Worm (Caenorhabditis elegans): ENCODE data around the gene idpa-2.

idpa-2 gene

ce11 chrII:8751686-8752085 is 40.9 kb downstream of the idpa-2 start, which contains the start of gene atf-2:
Gene atf-2 (plus strand): TSS chrII:8751986.
- TF ChIP-seq dao-5 (tag; optimal IDR thresholded peaks at IDR 0.05) (no peak), W03F9.2 (tag; optimal IDR thresholded peaks at IDR 0.05) (no peak), him-1 (tag; optimal IDR thresholded peaks at IDR 0.05) (no peak)

- TF ChIP-seq dao-5 (tag; optimal IDR thresholded peaks at IDR 0.05) (no peak), W03F9.2 (tag; optimal IDR thresholded peaks at IDR 0.05) (no peak), him-1 (tag; optimal IDR thresholded peaks at IDR 0.05) (no peak)
Measured at ce11 chrII:8751042-8751441, 41.5 kb downstream of the idpa-2 start.

DNA sequence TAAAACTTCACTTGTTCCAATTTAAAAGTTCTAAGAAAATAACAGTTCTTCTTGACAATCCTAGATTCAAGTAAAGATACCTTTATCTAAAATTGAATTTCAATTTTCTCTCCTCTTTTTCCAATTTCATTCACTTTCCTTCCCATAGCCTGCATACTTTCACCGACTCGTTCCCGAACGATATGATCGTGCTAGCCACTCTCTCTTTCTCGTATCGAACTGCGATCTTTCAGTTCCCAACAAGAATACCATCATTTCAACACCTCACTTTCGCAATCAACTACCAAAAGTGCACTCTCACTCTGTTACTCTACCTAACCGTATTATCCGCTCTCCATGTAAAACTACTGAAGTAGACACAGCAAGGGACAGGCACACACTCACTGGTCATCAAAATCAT is 42.5 kb downstream of the idpa-2 start:
- TF ChIP-seq W03F9.2 (tag; optimal IDR thresholded peaks at IDR 0.05) (no peak), dao-5 (tag; optimal IDR thresholded peaks at IDR 0.05) (no peak), him-1 (tag; optimal IDR thresholded peaks at IDR 0.05) (no peak)

- TF ChIP-seq him-1 (tag; optimal IDR thresholded peaks at IDR 0.05) (no peak), W03F9.2 (tag; optimal IDR thresholded peaks at IDR 0.05) (no peak), dao-5 (tag; optimal IDR thresholded peaks at IDR 0.05) (no peak)
Measured at ce11 chrII:8749084-8749483, 43.5 kb downstream of the idpa-2 start.

DNA sequence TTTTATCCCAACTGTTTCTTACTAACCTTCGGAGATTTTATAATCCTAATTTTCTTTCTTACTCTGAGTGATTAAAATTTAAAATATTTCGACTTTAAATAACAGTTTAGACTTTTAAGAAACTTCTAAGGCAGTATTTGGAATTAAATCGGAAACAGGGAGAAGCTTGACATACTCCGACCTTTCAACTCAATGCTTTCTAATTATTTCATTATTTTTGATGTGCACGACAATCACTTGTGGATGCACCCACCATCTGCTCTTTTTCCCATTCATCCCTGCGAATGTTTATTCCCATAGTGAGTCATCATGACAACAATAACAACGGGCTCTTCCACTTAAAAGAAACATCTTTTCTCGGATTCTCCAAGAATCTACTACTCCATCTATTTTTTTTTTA is 43.9 kb downstream of the idpa-2 start:
- TF ChIP-seq W03F9.2 (tag; optimal IDR thresholded peaks at IDR 0.05): no peak
- no peak for TF ChIP-seq dao-5 (tag; optimal IDR thresholded peaks at IDR 0.05)
- no peak for TF ChIP-seq him-1 (tag; optimal IDR thresholded peaks at IDR 0.05)

- TF ChIP-seq him-1 (tag; optimal IDR thresholded peaks at IDR 0.05): no peak
- no peak for TF ChIP-seq dao-5 (tag; optimal IDR thresholded peaks at IDR 0.05)
- no peak for TF ChIP-seq W03F9.2 (tag; optimal IDR thresholded peaks at IDR 0.05)
Measured at ce11 chrII:8747939-8748352, 44.6 kb downstream of the idpa-2 start.

DNA sequence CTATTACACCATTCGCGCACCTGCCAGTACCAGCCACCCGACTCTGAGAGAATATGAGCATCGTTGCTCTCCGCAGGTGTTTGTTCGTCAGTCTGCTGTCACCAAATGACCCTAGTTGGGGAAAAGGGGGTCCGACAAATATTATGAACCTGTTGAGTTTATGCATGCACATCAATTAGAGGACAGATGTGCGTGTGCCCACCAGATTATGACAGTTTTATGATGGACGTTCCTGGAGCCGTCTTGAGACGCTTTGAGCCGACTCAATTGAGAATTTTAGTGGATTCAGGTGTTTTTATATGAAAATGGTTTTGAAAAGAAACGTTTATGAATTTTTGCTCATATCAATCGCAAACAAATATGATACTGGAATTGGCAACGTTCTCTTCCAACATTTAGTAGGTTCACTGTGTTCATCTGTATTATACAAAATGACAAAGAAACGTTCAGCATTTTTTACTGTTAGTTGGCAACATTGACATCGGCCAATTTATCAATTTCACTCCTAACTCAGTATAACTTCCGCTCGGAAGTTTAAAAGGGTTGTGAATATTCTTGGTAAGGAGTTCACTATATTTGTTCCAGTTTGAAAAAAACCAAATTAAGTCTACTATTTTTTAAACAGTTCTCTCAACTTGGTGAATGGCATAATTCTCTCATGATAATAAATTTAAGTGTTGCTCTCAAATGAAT is 45.1 kb downstream of the idpa-2 start:
- TF ChIP-seq him-1 (tag; optimal IDR thresholded peaks at IDR 0.05) (peak; percentile 2), W03F9.2 (tag; optimal IDR thresholded peaks at IDR 0.05) (no peak), dao-5 (tag; optimal IDR thresholded peaks at IDR 0.05) (no peak)

ce11 chrII:8746298-8746775 is 46.2 kb downstream of the idpa-2 start:
- no peak for TF ChIP-seq him-1 (tag; optimal IDR thresholded peaks at IDR 0.05)
- no peak for TF ChIP-seq W03F9.2 (tag; optimal IDR thresholded peaks at IDR 0.05)
- no peak for TF ChIP-seq dao-5 (tag; optimal IDR thresholded peaks at IDR 0.05)

- TF ChIP-seq him-1 (tag; optimal IDR thresholded peaks at IDR 0.05) (no peak), W03F9.2 (tag; optimal IDR thresholded peaks at IDR 0.05) (no peak), dao-5 (tag; optimal IDR thresholded peaks at IDR 0.05) (no peak)
Measured at ce11 chrII:8745449-8746297, 46.9 kb downstream of the idpa-2 start.

ce11 chrII:8744555-8745448 is 47.7 kb downstream of the idpa-2 start:
- TF ChIP-seq dao-5 (tag; optimal IDR thresholded peaks at IDR 0.05): no peak
- TF ChIP-seq W03F9.2 (tag; optimal IDR thresholded peaks at IDR 0.05): no peak
- no peak for TF ChIP-seq him-1 (tag; optimal IDR thresholded peaks at IDR 0.05)

ce11 chrII:8743379-8744173 is 49.0 kb downstream of the idpa-2 start, which contains the start of gene mak-1:
Gene mak-1 (plus strand): TSS chrII:8744071.
- TF ChIP-seq dao-5 (tag; optimal IDR thresholded peaks at IDR 0.05) (no peak), him-1 (tag; optimal IDR thresholded peaks at IDR 0.05) (no peak), W03F9.2 (tag; optimal IDR thresholded peaks at IDR 0.05) (no peak)

DNA sequence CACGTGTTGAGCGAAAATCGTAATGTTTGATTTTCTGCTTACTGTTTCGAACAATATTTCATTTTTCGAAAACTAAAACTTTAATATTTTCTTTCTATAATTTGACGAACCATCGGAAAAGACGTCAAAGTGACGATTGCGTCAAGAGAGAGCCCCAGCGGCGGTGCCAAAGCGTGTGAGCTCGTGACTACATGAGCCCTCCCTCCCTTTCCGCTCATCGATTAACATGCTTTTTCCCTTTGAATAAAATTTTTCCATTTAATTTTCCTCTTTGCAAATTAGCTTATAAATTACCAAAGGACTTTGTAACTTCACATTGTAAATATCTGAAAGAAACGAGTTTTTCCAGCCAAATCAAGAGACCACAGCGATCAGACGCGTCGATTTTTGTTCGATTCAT is 49.6 kb downstream of the idpa-2 start:
- TF ChIP-seq dao-5 (tag; optimal IDR thresholded peaks at IDR 0.05) (no peak), him-1 (tag; optimal IDR thresholded peaks at IDR 0.05) (no peak), W03F9.2 (tag; optimal IDR thresholded peaks at IDR 0.05) (no peak)

All from whole organism, L4/young adult.